Worm (Caenorhabditis elegans) whole organism, L4/young adult: ENCODE data around the gene T24B8.3.

ENCODE experiments used
- W03F9.2 ChIP-seq: fragments of 150-350 bp; optimal IDR thresholded peaks from 2 replicates; lab custom pipeline; 2014; ENCODE audit warnings: missing biosample characterization, missing genetic modification characterization
- dao-5 ChIP-seq: sonication (generic microtip); optimal IDR thresholded peaks from 2 replicates; lab custom pipeline; 2016; ENCODE audit warnings: missing genotype, missing genetic modification characterization, moderate library complexity, missing compliant biosample characterization

- TF ChIP-seq W03F9.2 (tag; lab: Kevin White, UChicago) (no peak), dao-5 (tag; lab: Kevin White, UChicago) (no peak)
Observed at ce11 chrII:9069836-9070235, 8.9 kb upstream of the T24B8.3 start.
